Worm (Caenorhabditis elegans) whole organism, L4 larva: Measurements from ENCODE around the gene Y50E8A.6.

Source experiments
- dmd-6 ChIP-seq: fragments of 200-800 bp; sonication (Bioruptor generic); IDR thresholded peaks from 2 replicates; pipeline ENCODE4 v1.3.6; 2022; ENCODE audit warnings: missing genetic modification reagents, missing genetic modification characterization, missing compliant biosample characterization
- jun-1 ChIP-seq: fragments of 150-350 bp; optimal IDR thresholded peaks from 2 replicates; lab custom pipeline; 2014; ENCODE audit warnings: missing biosample characterization, missing genetic modification reagents, missing genetic modification characterization

DNA sequence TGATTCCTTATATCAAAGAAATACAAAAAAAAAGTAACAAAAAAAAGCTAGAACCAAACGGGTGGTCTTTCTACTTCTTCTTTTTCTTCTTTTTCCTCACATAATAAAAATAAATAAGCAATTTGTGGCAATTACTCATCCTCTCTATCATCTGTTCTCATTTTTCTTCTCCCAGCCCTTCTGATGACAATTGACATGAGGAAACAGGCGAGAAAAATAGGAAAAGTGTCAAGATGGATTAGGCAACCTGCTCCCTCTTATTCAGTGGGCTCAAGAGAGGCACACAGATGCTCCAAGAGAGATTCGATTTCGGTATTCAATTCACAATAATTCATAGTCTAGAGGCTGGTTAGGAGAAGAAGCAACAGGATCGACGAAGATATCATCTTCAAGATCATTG lies 49.7 kb upstream of the Y50E8A.6 start:
- no peak for TF ChIP-seq dmd-6 (GFP tag; lab: Robert Waterston, UW)
- no peak for TF ChIP-seq jun-1 (tag; lab: Kevin White, UChicago)
